Worm (Caenorhabditis elegans) whole organism, L3 larva: ENCODE data around the gene D2089.3.

Source experiments
- R02D3.7 ChIP-seq: fragments of 150-350 bp; optimal IDR thresholded peaks from 2 replicates; lab custom pipeline; 2014; ENCODE audit warnings: missing biosample characterization, missing genetic modification characterization
- ZK546.5 ChIP-seq: sonication (generic microtip); optimal IDR thresholded peaks from 2 replicates; lab custom pipeline; 2017; ENCODE audit warnings: missing biosample characterization, missing genetic modification characterization
- ama-1 ChIP-seq: fragments of 150-350 bp; optimal IDR thresholded peaks from 2 replicates; lab custom pipeline; 2018
- ceh-16 ChIP-seq: sonication (generic microtip); optimal IDR thresholded peaks from 2 replicates; lab custom pipeline; 2017; ENCODE audit warnings: missing biosample characterization, missing genetic modification characterization
- ceh-82 ChIP-seq: fragments of 150-350 bp; optimal IDR thresholded peaks from 2 replicates; lab custom pipeline; 2014; ENCODE audit warnings: missing biosample characterization, missing genetic modification characterization
- ceh-9 ChIP-seq: sonication (generic microtip); optimal IDR thresholded peaks from 2 replicates; lab custom pipeline; 2018; ENCODE audit warnings: missing biosample characterization, missing genetic modification characterization
- daf-12 ChIP-seq: fragments of 150-350 bp; optimal IDR thresholded peaks from 2 replicates; lab custom pipeline; 2014; ENCODE audit warnings: missing biosample characterization, missing genetic modification reagents, missing genetic modification characterization
- egl-27 ChIP-seq: sonication (generic microtip); optimal IDR thresholded peaks from 4 replicates; lab custom pipeline; 2017; ENCODE audit warnings: missing biosample characterization, missing genetic modification reagents, missing genetic modification characterization
- egl-5 ChIP-seq: fragments of 150-350 bp; optimal IDR thresholded peaks from 2 replicates; lab custom pipeline; 2017; ENCODE audit warnings: missing biosample characterization, missing genetic modification reagents, missing genetic modification characterization, inconsistent platforms
- elt-1 ChIP-seq: fragments of 150-350 bp; optimal IDR thresholded peaks from 2 replicates; lab custom pipeline; 2014; ENCODE audit warnings: missing biosample characterization, missing genetic modification characterization
- elt-2 ChIP-seq: sonication (generic microtip); optimal IDR thresholded peaks from 2 replicates; lab custom pipeline; 2016; ENCODE audit warnings: missing genetic modification reagents, mild to moderate bottlenecking, missing genetic modification characterization, missing compliant biosample characterization
- elt-3 ChIP-seq, 3 experiments: fragments of 150-350 bp in 1 of 3; sonication (generic microtip) in 2 of 3; optimal IDR thresholded peaks; 2 replicates in 2 of 3; 4 replicates in 1 of 3; lab custom pipeline; 2014 to 2017; ENCODE audit warnings: missing biosample characterization in 3 of 3, missing genetic modification characterization in 3 of 3
- eor-1 ChIP-seq, 2 experiments: fragments of 150-350 bp; optimal IDR thresholded peaks; 2 replicates each; lab custom pipeline; 2014 to 2018; ENCODE audit warnings: missing biosample characterization in 2 of 2, missing genetic modification characterization in 2 of 2
- fkh-10 ChIP-seq: sonication (generic microtip); optimal IDR thresholded peaks from 2 replicates; lab custom pipeline; 2017; ENCODE audit warnings: missing biosample characterization, missing genetic modification reagents, missing genetic modification characterization
- hmg-11 ChIP-seq: sonication (generic microtip); optimal IDR thresholded peaks from 2 replicates; lab custom pipeline; 2016; ENCODE audit warnings: missing genetic modification characterization, missing compliant biosample characterization
- jun-1 ChIP-seq: fragments of 150-350 bp; optimal IDR thresholded peaks from 2 replicates; lab custom pipeline; 2014; ENCODE audit warnings: missing biosample characterization, missing genetic modification reagents, missing genetic modification characterization
- lin-15B ChIP-seq: fragments of 150-350 bp; optimal IDR thresholded peaks from 2 replicates; lab custom pipeline; 2014; ENCODE audit warnings: missing biosample characterization, missing genetic modification characterization
- mml-1 ChIP-seq: fragments of 150-350 bp; sonication (generic microtip); optimal IDR thresholded peaks from 3 replicates; lab custom pipeline; 2014; ENCODE audit warnings: missing biosample characterization, missing genetic modification characterization
- nhr-12 ChIP-seq: fragments of 150-350 bp; optimal IDR thresholded peaks from 2 replicates; lab custom pipeline; 2014; ENCODE audit warnings: missing biosample characterization, missing genetic modification characterization
- nhr-23 ChIP-seq: fragments of 150-350 bp; optimal IDR thresholded peaks from 2 replicates; lab custom pipeline; 2014; ENCODE audit warnings: missing biosample characterization, missing genetic modification reagents, missing genetic modification characterization
- nhr-25 ChIP-seq: sonication (generic microtip); optimal IDR thresholded peaks from 2 replicates; lab custom pipeline; 2017; ENCODE audit warnings: missing biosample characterization, missing genetic modification characterization
- nhr-28 ChIP-seq: fragments of 150-350 bp; optimal IDR thresholded peaks from 2 replicates; lab custom pipeline; 2014; ENCODE audit warnings: missing biosample characterization, missing genetic modification characterization
- nhr-43 ChIP-seq: sonication (generic microtip); optimal IDR thresholded peaks from 2 replicates; lab custom pipeline; 2016; ENCODE audit warnings: mild to moderate bottlenecking, missing genetic modification characterization, missing compliant biosample characterization; ENCODE audit not compliant: poor library complexity, severe bottlenecking
- nhr-76 ChIP-seq: fragments of 150-350 bp; sonication (generic microtip); optimal IDR thresholded peaks from 5 replicates; lab custom pipeline; 2014; ENCODE audit warnings: missing biosample characterization, missing genetic modification characterization
- pqm-1 ChIP-seq: fragments of 150-350 bp; optimal IDR thresholded peaks from 2 replicates; lab custom pipeline; 2017; ENCODE audit warnings: missing biosample characterization, missing genetic modification characterization, inconsistent platforms
- sea-2 ChIP-seq: fragments of 150-350 bp; sonication (generic microtip); optimal IDR thresholded peaks from 4 replicates; lab custom pipeline; 2014; ENCODE audit warnings: missing biosample characterization, missing genetic modification reagents, missing genetic modification characterization
- skn-1 ChIP-seq: fragments of 150-350 bp; optimal IDR thresholded peaks from 2 replicates; lab custom pipeline; 2014; ENCODE audit warnings: missing biosample characterization, missing genetic modification characterization
- tbx-2 ChIP-seq: sonication (generic microtip); optimal IDR thresholded peaks from 2 replicates; lab custom pipeline; 2016; ENCODE audit warnings: mild to moderate bottlenecking, missing genetic modification characterization, missing compliant biosample characterization
- unc-39 ChIP-seq: sonication (generic microtip); optimal IDR thresholded peaks from 4 replicates; lab custom pipeline; 2017; ENCODE audit warnings: missing biosample characterization, missing genetic modification characterization
- unc-62 ChIP-seq: fragments of 150-350 bp; sonication (generic microtip); optimal IDR thresholded peaks from 4 replicates; lab custom pipeline; 2014; ENCODE audit warnings: missing biosample characterization, missing genetic modification reagents, missing genetic modification characterization
- ztf-11 ChIP-seq: fragments of 150-350 bp; optimal IDR thresholded peaks from 2 replicates; lab custom pipeline; 2014; ENCODE audit warnings: missing biosample characterization, missing genetic modification characterization

The D2089.3 gene

DNA sequence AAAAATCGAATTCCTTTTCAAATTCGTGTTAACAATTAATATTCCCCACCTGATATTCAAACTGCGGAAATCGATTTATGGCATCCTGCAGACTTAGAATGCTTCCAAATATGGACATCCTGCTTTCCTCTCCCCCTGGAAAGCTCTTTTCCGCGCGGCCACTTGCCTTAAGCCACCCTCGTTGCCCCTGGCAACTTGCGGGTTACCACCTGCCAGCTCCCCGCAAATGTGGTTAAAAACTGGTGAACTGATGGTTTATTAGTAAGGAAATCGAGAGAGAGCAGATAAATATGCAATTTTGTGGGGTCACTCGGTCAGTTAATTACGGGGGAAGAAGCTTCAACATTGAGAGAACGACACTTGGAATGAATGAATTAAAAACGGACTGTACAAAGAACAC lies 12.8 kb downstream of the D2089.3 start, which contains the start of gene nphp-1:
TSS of gene nphp-1 (minus strand) at position 145 of the 400 bp plus-strand sequence.
- TF ChIP-seq pqm-1 (tag; lab: Kevin White, UChicago), result no peak
- TF ChIP-seq ceh-82 (tag; lab: Kevin White, UChicago), result no peak
- no peak for TF ChIP-seq mml-1 (tag; lab: Kevin White, UChicago)
- TF ChIP-seq ztf-11 (tag; lab: Kevin White, UChicago), result no peak
- no peak for TF ChIP-seq elt-1 (tag; lab: Kevin White, UChicago)
- no peak for TF ChIP-seq skn-1 (tag; lab: Kevin White, UChicago)
- no peak for TF ChIP-seq ceh-9 (tag; lab: Kevin White, UChicago)
- no peak for TF ChIP-seq jun-1 (tag; lab: Kevin White, UChicago)
- TF ChIP-seq ceh-16 (tag; lab: Kevin White, UChicago), result no peak
- TF ChIP-seq sea-2, result no peak

DNA sequence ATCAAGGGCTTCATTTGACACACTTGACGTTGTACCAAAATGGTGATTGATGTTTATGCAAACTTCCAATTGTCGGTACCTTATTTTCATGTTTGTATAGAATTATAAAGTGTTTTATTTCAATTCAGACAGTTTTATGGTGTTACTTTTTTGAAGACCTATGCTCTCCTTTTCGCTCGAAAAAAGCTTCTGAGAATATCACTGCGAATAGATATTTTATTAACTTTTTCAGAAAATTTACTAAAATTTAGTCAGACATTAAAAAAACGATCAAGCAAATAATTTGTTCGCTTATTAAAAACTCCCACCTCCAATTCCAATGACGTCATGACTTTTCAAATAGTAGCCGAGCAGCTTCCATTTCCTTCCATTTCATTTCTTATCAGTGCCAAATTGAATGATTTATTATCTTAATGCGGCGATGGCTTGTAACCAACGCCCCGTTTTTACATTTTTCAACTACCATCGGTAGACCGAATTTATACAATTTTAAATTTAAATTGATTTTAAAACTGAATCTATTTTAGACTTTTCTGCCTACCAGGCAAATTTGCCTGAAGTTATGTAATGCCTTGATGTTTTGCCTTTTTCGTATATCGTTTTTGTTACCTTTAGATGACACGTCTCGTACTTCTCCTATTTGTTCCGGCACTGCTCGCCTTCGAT lies 17.9 kb downstream of the D2089.3 start, which contains the start of gene M28.10:
TSS of gene M28.10 (plus strand) at position 616 of the 666 bp plus-strand sequence.
- TF ChIP-seq pqm-1 (tag; lab: Kevin White, UChicago), result peak; percentile 12
- TF ChIP-seq elt-3 (tag; optimal IDR thresholded peaks at IDR 0.05; lab: Kevin White, UChicago), result no peak
- TF ChIP-seq elt-2 (tag; lab: Kevin White, UChicago), result peak; percentile 58

DNA sequence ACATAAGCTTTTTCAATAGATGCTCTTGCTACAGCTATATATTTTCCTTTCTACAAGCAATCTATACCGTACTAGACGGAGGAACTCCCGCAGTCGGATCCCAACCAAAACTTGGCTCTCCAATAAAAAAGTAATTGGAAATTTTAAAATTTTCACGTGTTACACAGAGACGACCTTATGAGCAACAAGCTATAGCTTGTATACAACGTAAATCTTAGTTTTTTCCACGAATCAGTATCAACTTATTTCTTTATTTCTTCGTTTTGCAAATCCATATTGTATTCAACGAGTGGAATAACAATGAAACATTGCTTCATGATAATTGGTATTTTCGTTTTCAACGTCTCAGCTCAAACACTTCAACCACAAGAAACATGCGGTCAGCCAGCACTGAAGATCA lies 21.5 kb downstream of the D2089.3 start, which contains the start of gene M28.4:
TSS of gene M28.4 (plus strand) at position 301 of the 400 bp plus-strand sequence.
- TF ChIP-seq nhr-12 (tag; lab: Kevin White, UChicago) (no peak), nhr-76 (tag; lab: Kevin White, UChicago) (no peak), egl-27 (tag; lab: Kevin White, UChicago) (no peak), nhr-25 (no peak), nhr-23 (tag; lab: Kevin White, UChicago) (no peak), egl-5 (tag; lab: Kevin White, UChicago) (no peak), jun-1 (tag; lab: Kevin White, UChicago) (no peak), sea-2 (no peak), fkh-10 (GFP tag; lab: Kevin White, UChicago) (no peak), unc-39 (tag; lab: Kevin White, UChicago) (no peak), tbx-2 (tag; lab: Kevin White, UChicago) (no peak), daf-12 (tag; lab: Kevin White, UChicago) (no peak), eor-1 (tag; optimal IDR thresholded peaks at IDR 0.05; lab: Kevin White, UChicago) (no peak), hmg-11 (no peak), ama-1 (lab: Kevin White, UChicago) (no peak), skn-1 (tag; lab: Kevin White, UChicago) (no peak), mml-1 (tag; lab: Kevin White, UChicago) (no peak), lin-15B (tag; lab: Kevin White, UChicago) (no peak), ceh-9 (tag; lab: Kevin White, UChicago) (no peak), nhr-28 (no peak)

DNA sequence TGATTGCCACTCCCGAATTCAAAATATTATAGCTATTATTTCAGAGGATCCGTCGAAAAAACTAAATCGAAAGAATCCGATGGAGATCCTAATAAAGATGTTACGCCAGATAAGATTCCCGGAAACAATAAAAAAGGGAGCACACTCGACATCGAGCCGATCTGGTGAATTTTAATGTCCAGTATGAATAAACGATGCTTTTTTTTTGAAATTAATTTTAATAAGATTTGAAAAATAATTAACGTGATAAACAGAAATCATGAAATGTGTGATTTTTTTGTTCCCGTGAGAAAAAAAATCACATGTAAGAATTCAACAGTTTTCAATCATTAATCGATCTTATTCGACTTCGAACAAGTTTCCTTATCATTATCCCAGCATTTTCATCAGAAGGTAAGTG lies 25.8 kb downstream of the D2089.3 start, which contains the start of gene M28.9:
TSS of gene M28.9 (plus strand) at position 301 of the 400 bp plus-strand sequence.
- no peak for TF ChIP-seq skn-1 (tag; lab: Kevin White, UChicago)
- TF ChIP-seq sea-2, result no peak
- TF ChIP-seq R02D3.7 (tag; lab: Kevin White, UChicago), result no peak
- TF ChIP-seq ceh-82 (tag; lab: Kevin White, UChicago), result no peak
- no peak for TF ChIP-seq ceh-9 (tag; lab: Kevin White, UChicago)
- TF ChIP-seq, all 47 proteins: peak for 0

DNA sequence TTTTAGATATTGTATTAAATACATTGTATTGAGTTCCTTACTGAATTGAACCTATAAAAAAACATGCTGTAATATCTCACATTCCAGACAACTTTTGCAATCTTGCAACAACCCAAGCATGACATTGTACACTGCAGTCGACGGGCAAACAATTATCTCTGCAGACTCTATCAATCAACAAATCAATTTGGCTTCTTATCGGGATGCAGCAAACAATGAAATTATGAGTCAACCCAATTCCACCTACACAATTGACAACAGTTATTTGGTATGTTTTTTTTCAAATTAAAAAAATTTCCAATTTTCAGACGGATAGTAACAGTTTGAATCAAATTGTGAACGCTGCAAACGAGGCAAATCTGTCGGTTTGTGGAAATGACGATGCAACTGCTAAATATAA lies 34.0 kb downstream of the D2089.3 start:
- TF ChIP-seq pqm-1 (tag; lab: Kevin White, UChicago) (peak; percentile 20), elt-2 (tag; lab: Kevin White, UChicago) (peak; percentile 28), egl-27 (tag; lab: Kevin White, UChicago) (no peak)
- TF ChIP-seq, all 47 proteins: peak for 2

DNA sequence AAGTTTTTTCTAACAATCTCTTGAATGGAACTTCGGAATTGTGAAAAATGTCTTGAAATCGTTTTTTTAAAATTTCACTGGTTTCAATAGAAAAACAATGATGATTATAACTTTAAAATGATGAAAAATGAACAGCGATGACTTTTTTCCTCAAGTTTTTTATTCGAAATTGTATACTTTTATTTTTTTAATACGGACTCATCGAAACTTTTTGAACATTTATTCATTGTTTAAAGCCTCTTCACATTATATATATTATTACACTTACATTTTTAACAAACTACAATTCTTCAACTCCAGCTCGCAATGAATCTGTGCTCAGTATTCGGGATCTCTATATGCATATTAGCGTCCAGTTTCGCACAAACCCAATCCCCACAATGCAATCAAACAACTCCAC lies 37.0 kb downstream of the D2089.3 start, which contains the start of gene M28.8:
TSS of gene M28.8 (plus strand) at position 301 of the 400 bp plus-strand sequence.
- TF ChIP-seq pqm-1 (tag; lab: Kevin White, UChicago) (no peak), nhr-43 (no peak), skn-1 (tag; lab: Kevin White, UChicago) (no peak), unc-62 (GFP tag; lab: Kevin White, UChicago) (no peak), ztf-11 (tag; lab: Kevin White, UChicago) (no peak), mml-1 (tag; lab: Kevin White, UChicago) (no peak), daf-12 (tag; lab: Kevin White, UChicago) (no peak), jun-1 (tag; lab: Kevin White, UChicago) (no peak), R02D3.7 (tag; lab: Kevin White, UChicago) (no peak), ZK546.5 (tag; lab: Kevin White, UChicago) (no peak), nhr-76 (tag; lab: Kevin White, UChicago) (no peak)
